Worm (Caenorhabditis elegans) whole organism, dauer: Measurements from ENCODE around the gene srh-231.
"Not testable (repeated sequence)": the region's sequence is repeated elsewhere in the genome, so short reads cannot be mapped to it uniquely, and the experiment has no call there.

ENCODE experiments used
- unc-62 ChIP-seq: sonication (generic microtip); optimal IDR thresholded peaks from 2 replicates; lab custom pipeline; 2017; ENCODE audit warnings: missing biosample characterization, missing genetic modification reagents, missing genetic modification characterization

Gene srh-231

DNA sequence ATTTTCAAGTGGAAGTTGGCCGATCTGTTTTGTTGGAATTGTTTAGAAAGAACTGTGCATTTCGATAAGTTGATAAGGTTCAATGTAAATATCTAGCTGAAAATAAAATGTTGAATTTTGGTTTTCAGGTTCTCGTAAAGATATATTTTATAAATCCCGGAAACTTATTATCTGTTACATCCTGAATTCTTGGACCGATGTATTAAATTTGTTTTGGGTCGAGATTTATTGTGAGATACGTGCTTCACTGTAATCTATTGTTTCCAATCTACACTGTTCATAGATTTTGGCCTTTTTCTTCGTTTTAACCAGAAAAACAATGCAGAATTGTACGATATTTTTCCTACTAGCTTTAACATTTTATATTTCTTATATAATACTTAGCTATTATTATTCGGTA lies 5.1 kb upstream of the srh-231 start, which contains the start of gene C03G6.6:
TSS of gene C03G6.6 (plus strand) at position 301 of the 400 bp plus-strand sequence.
- TF ChIP-seq unc-62: no peak

DNA sequence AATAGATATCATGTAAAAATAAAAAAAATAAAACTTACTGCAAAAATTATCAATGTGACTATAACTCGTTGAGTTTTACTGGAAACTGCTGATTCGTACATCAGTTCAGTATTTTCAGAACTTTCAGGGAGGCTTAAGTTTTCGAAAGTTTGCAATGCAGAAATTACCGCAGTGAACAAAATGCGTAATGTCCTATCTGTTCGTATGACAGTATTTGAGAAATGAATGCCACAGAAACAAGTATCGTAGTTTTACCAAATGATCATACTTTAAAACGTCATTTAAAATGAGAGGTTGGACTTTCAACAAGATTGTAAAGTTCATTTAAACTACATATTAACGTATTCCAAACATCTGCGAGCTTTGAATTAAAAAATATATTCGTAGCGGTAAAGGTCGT lies 4.6 kb upstream of the srh-231 start, which contains the start of gene C03G6.21:
TSS of gene C03G6.21 (minus strand) at position 101 of the 400 bp plus-strand sequence.
- no peak for TF ChIP-seq unc-62

- TF ChIP-seq unc-62: no peak
Observed at ce11 chrV:7355464-7355863, 3.4 kb upstream of the srh-231 start, which contains the start of gene tag-293. Gene tag-293 (minus strand): TSS chrV:7355564.

ce11 chrV:7353602-7354001 lies 1.6 kb upstream of the srh-231 start:
- no peak for TF ChIP-seq unc-62

DNA sequence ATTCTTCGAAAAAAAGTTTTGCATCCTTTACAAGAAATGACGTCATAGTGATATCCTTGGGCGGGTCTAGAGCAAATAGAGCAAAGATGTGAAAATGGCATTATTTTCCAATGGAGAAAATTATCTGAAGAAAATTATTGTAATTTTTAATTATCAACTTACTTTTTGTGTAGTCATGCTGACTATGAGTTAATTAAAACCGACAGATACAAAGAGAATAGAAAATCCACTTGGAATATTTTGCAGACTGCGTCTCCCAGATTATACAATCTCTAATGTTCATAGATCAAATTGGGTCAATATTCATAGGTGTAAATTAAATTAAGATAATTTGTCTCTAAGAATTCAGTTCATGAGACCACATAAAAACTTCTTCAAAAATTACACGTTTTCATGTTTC lies 2.5 kb downstream of the srh-231 start, which contains the start of gene nhr-149:
TSS of gene nhr-149 (minus strand) at position 101 of the 400 bp plus-strand sequence.
- no peak for TF ChIP-seq unc-62

- TF ChIP-seq unc-62: not testable (repeated sequence)
Observed at ce11 chrV:7345494-7345893, 6.5 kb downstream of the srh-231 start, which contains the start of gene nhr-147. Gene nhr-147 (plus strand): TSS chrV:7345794.

ce11 chrV:7343522-7343921 lies 8.5 kb downstream of the srh-231 start, which contains the start of gene srh-244:
Gene srh-244 (plus strand): TSS chrV:7343822.
- TF ChIP-seq unc-62: no peak

ce11 chrV:7341942-7342341 lies 10.1 kb downstream of the srh-231 start, which contains the start of the genes nhr-263 and nhr-148:
Gene nhr-263 (minus strand): TSS chrV:7342042.
Gene nhr-148 (plus strand): TSS chrV:7342156.
- no peak for TF ChIP-seq unc-62

DNA sequence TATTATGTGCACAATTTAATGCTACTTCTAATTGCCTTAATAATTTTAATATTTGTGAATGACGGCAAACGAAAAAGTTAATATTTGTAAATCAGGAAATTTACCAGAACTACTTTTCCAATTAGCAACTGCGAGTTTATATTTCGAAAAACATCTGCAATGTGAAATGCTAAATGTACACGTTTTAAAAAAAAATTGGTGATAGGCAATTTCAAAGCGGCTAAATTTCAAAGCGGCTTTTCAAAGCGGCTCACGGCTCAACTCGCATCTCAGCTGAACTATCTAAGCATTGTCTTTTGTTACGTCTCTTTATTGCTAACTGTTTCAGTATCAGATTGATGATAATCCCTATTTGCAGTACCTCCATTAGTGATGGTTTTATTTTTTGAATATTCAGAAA lies 12.2 kb downstream of the srh-231 start, which contains the start of gene srh-187:
TSS of gene srh-187 (minus strand) at position 101 of the 400 bp plus-strand sequence.
- TF ChIP-seq unc-62: no peak

ce11 chrV:7337218-7337617 lies 14.8 kb downstream of the srh-231 start, which contains the start of gene F10G2.7:
Gene F10G2.7 (minus strand): TSS chrV:7337318.
- not testable (repeated sequence) for TF ChIP-seq unc-62

DNA sequence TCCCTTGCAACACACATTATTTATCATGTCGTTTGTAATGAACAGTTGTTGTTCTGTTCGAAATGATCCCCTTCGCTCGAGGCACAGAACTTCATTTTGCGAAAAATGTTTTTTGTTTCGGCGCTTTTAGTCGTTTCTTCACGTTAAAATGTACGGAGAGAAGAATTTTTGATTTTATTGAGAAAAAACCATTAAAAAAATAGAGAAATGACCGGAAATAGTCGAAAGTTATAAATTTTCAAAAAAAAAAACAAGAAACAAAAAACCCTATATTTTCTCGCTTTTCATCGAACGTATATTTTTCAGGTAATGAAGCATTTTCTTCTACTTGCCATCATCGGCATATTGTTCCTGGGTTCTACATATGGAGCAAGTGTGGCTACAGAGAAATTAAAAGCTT lies 19.8 kb downstream of the srh-231 start, which contains the start of gene F10G2.1:
TSS of gene F10G2.1 (plus strand) at position 301 of the 400 bp plus-strand sequence.
- TF ChIP-seq unc-62: no peak

- no peak for TF ChIP-seq unc-62
Observed at ce11 chrV:7330868-7331267, 21.2 kb downstream of the srh-231 start, which contains the start of gene F10G2.2. Gene F10G2.2 (plus strand): TSS chrV:7331168.

DNA sequence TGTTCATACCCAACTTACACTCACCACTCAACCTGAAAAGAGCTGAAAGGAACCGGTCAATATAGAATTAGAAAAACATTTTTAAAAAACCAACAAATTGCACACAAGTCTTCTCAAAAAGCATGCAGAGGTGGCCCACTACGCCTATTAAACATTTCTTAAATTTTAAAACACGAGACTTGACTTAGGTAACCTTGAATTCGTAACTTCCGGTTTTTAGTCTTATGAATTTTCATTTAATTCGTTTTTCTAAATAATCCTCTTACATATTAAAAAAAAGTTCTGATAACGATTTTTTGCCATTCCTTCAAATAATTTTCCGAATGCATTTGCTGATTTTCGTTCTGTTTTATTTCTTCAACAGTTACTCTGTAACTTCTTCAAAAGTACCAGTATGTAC lies 23.9 kb downstream of the srh-231 start, which contains the start of gene clec-7:
TSS of gene clec-7 (plus strand) at position 301 of the 400 bp plus-strand sequence.
- TF ChIP-seq unc-62: no peak

ce11 chrV:7326928-7327327 lies 25.1 kb downstream of the srh-231 start, which contains the start of gene F10G2.4:
Gene F10G2.4 (plus strand): TSS chrV:7327228.
- no peak for TF ChIP-seq unc-62

ce11 chrV:7325285-7325684 lies 26.8 kb downstream of the srh-231 start, which contains the start of gene srx-92:
Gene srx-92 (minus strand): TSS chrV:7325385.
- TF ChIP-seq unc-62: no peak

- TF ChIP-seq unc-62: no peak
Observed at ce11 chrV:7321915-7322314, 30.1 kb downstream of the srh-231 start, which contains the start of gene F10G2.10. Gene F10G2.10 (plus strand): TSS chrV:7322215.

ce11 chrV:7320909-7321308 lies 31.1 kb downstream of the srh-231 start, which contains the start of gene lmd-4:
Gene lmd-4 (minus strand): TSS chrV:7321009.
- no peak for TF ChIP-seq unc-62

- TF ChIP-seq unc-62: no peak
Observed at ce11 chrV:7313233-7313632, 38.8 kb downstream of the srh-231 start, which contains the start of gene srx-6. Gene srx-6 (minus strand): TSS chrV:7313333.
